Worm (Caenorhabditis elegans) whole organism, L3 larva: Measurements from ENCODE around the gene mdf-1.
A peak's percentile ranks its signal among the peaks of the same experiment; 100 is the strongest.

Source experiments
- R02D3.7 ChIP-seq: fragments of 150-350 bp; optimal IDR thresholded peaks from 2 replicates; lab custom pipeline; 2014; ENCODE audit warnings: missing biosample characterization, missing genetic modification characterization
- ZK546.5 ChIP-seq: sonication (generic microtip); optimal IDR thresholded peaks from 2 replicates; lab custom pipeline; 2017; ENCODE audit warnings: missing biosample characterization, missing genetic modification characterization
- aly-2 ChIP-seq: fragments of 150-350 bp; optimal IDR thresholded peaks from 2 replicates; lab custom pipeline; 2014; ENCODE audit warnings: missing biosample characterization, missing genetic modification characterization
- ceh-28 ChIP-seq: fragments of 150-350 bp; optimal IDR thresholded peaks from 2 replicates; lab custom pipeline; 2014; ENCODE audit warnings: missing biosample characterization, missing genetic modification reagents, missing genetic modification characterization
- ceh-9 ChIP-seq: sonication (generic microtip); optimal IDR thresholded peaks from 2 replicates; lab custom pipeline; 2018; ENCODE audit warnings: missing biosample characterization, missing genetic modification characterization
- egl-5 ChIP-seq: fragments of 150-350 bp; optimal IDR thresholded peaks from 2 replicates; lab custom pipeline; 2017; ENCODE audit warnings: missing biosample characterization, missing genetic modification reagents, missing genetic modification characterization, inconsistent platforms
- elt-1 ChIP-seq: fragments of 150-350 bp; optimal IDR thresholded peaks from 2 replicates; lab custom pipeline; 2014; ENCODE audit warnings: missing biosample characterization, missing genetic modification characterization
- elt-2 ChIP-seq: sonication (generic microtip); optimal IDR thresholded peaks from 2 replicates; lab custom pipeline; 2016; ENCODE audit warnings: missing genetic modification reagents, mild to moderate bottlenecking, missing genetic modification characterization, missing compliant biosample characterization
- elt-3 ChIP-seq, 3 experiments: fragments of 150-350 bp in 1 of 3; sonication (generic microtip) in 2 of 3; optimal IDR thresholded peaks; 2 replicates in 2 of 3; 4 replicates in 1 of 3; lab custom pipeline; 2014 to 2017; ENCODE audit warnings: missing biosample characterization in 3 of 3, missing genetic modification characterization in 3 of 3
- fkh-10 ChIP-seq: sonication (generic microtip); optimal IDR thresholded peaks from 2 replicates; lab custom pipeline; 2017; ENCODE audit warnings: missing biosample characterization, missing genetic modification reagents, missing genetic modification characterization
- fos-1 ChIP-seq: fragments of 150-350 bp; optimal IDR thresholded peaks from 2 replicates; lab custom pipeline; 2014; ENCODE audit warnings: missing biosample characterization, missing genetic modification characterization
- hmg-11 ChIP-seq: sonication (generic microtip); optimal IDR thresholded peaks from 2 replicates; lab custom pipeline; 2016; ENCODE audit warnings: missing genetic modification characterization, missing compliant biosample characterization
- jun-1 ChIP-seq: fragments of 150-350 bp; optimal IDR thresholded peaks from 2 replicates; lab custom pipeline; 2014; ENCODE audit warnings: missing biosample characterization, missing genetic modification reagents, missing genetic modification characterization
- lin-39 ChIP-seq: fragments of 150-350 bp; optimal IDR thresholded peaks from 2 replicates; lab custom pipeline; 2018; ENCODE audit warnings: missing biosample characterization, missing genetic modification reagents, missing genetic modification characterization
- mdl-1 ChIP-seq: fragments of 150-350 bp; optimal IDR thresholded peaks from 2 replicates; lab custom pipeline; 2014; ENCODE audit warnings: missing biosample characterization, missing genetic modification characterization
- mml-1 ChIP-seq: fragments of 150-350 bp; sonication (generic microtip); optimal IDR thresholded peaks from 3 replicates; lab custom pipeline; 2014; ENCODE audit warnings: missing biosample characterization, missing genetic modification characterization
- nfya-1 ChIP-seq: sonication (generic microtip); optimal IDR thresholded peaks from 2 replicates; lab custom pipeline; 2017; ENCODE audit warnings: missing genetic modification characterization, mild to moderate bottlenecking, missing compliant biosample characterization, antibody characterized with exemption, moderate library complexity; ENCODE audit not compliant: insufficient read depth
- nhr-11 ChIP-seq: fragments of 150-350 bp; optimal IDR thresholded peaks from 2 replicates; lab custom pipeline; 2014; ENCODE audit warnings: missing biosample characterization, missing genetic modification characterization
- nhr-12 ChIP-seq: fragments of 150-350 bp; optimal IDR thresholded peaks from 2 replicates; lab custom pipeline; 2014; ENCODE audit warnings: missing biosample characterization, missing genetic modification characterization
- nhr-237 ChIP-seq: fragments of 150-350 bp; optimal IDR thresholded peaks from 2 replicates; lab custom pipeline; 2014; ENCODE audit warnings: missing biosample characterization, missing genetic modification characterization
- nhr-25 ChIP-seq: sonication (generic microtip); optimal IDR thresholded peaks from 2 replicates; lab custom pipeline; 2017; ENCODE audit warnings: missing biosample characterization, missing genetic modification characterization
- nhr-28 ChIP-seq: fragments of 150-350 bp; optimal IDR thresholded peaks from 2 replicates; lab custom pipeline; 2014; ENCODE audit warnings: missing biosample characterization, missing genetic modification characterization
- nhr-43 ChIP-seq: sonication (generic microtip); optimal IDR thresholded peaks from 2 replicates; lab custom pipeline; 2016; ENCODE audit warnings: mild to moderate bottlenecking, missing genetic modification characterization, missing compliant biosample characterization; ENCODE audit not compliant: poor library complexity, severe bottlenecking
- nhr-67 ChIP-seq: fragments of 150-350 bp; optimal IDR thresholded peaks from 2 replicates; lab custom pipeline; 2014; ENCODE audit warnings: missing biosample characterization, missing genetic modification characterization
- nhr-77 ChIP-seq: fragments of 150-350 bp; optimal IDR thresholded peaks from 2 replicates; lab custom pipeline; 2014; ENCODE audit warnings: missing biosample characterization, missing genetic modification characterization
- pha-4 ChIP-seq: fragments of 150-350 bp; optimal IDR thresholded peaks from 2 replicates; lab custom pipeline; 2014; ENCODE audit warnings: missing biosample characterization, missing genetic modification reagents, missing genetic modification characterization
- skn-1 ChIP-seq: fragments of 150-350 bp; optimal IDR thresholded peaks from 2 replicates; lab custom pipeline; 2014; ENCODE audit warnings: missing biosample characterization, missing genetic modification characterization
- tbx-2 ChIP-seq: sonication (generic microtip); optimal IDR thresholded peaks from 2 replicates; lab custom pipeline; 2016; ENCODE audit warnings: mild to moderate bottlenecking, missing genetic modification characterization, missing compliant biosample characterization
- unc-39 ChIP-seq: sonication (generic microtip); optimal IDR thresholded peaks from 4 replicates; lab custom pipeline; 2017; ENCODE audit warnings: missing biosample characterization, missing genetic modification characterization
- unc-62 ChIP-seq: fragments of 150-350 bp; sonication (generic microtip); optimal IDR thresholded peaks from 4 replicates; lab custom pipeline; 2014; ENCODE audit warnings: missing biosample characterization, missing genetic modification reagents, missing genetic modification characterization
- zag-1 ChIP-seq: fragments of 150-350 bp; optimal IDR thresholded peaks from 2 replicates; lab custom pipeline; 2014; ENCODE audit warnings: missing biosample characterization, missing genetic modification characterization
- ztf-11 ChIP-seq: fragments of 150-350 bp; optimal IDR thresholded peaks from 2 replicates; lab custom pipeline; 2014; ENCODE audit warnings: missing biosample characterization, missing genetic modification characterization
- ztf-4 ChIP-seq: fragments of 150-350 bp; optimal IDR thresholded peaks from 2 replicates; lab custom pipeline; 2014; ENCODE audit warnings: missing biosample characterization, missing genetic modification characterization

The mdf-1 gene

DNA sequence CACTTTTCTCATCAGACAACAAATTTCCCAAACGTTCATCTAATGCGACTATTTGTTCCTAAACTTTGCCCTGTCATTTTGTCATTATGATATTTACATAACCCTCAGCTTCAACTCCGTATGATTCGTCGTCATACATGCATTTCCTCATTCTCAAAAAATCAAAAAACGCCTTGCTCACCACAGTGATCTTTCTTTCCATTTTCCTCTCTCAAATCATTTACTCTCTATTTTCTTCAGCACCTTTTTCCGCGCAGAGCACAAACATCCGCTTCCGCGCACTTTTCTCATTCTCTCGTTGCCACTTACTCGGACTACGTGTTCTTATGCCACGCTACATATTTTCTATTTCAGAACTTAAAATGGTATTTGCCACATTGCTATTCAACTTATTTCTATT lies 33.0 kb upstream of the mdf-1 start, which contains the start of gene F25B3.2:
Gene F25B3.2, plus strand, starts transcription at position 301 of the 400 bp plus-strand sequence.
- TF ChIP-seq ztf-4 (tag; lab: Kevin White, UChicago) (no peak), ZK546.5 (tag; lab: Kevin White, UChicago) (no peak), zag-1 (tag; lab: Kevin White, UChicago) (no peak), nhr-12 (tag; lab: Kevin White, UChicago) (no peak), R02D3.7 (no peak), ceh-9 (tag; lab: Kevin White, UChicago) (no peak), fkh-10 (GFP tag; lab: Kevin White, UChicago) (no peak), ztf-11 (no peak), mml-1 (tag; lab: Kevin White, UChicago) (no peak)

DNA sequence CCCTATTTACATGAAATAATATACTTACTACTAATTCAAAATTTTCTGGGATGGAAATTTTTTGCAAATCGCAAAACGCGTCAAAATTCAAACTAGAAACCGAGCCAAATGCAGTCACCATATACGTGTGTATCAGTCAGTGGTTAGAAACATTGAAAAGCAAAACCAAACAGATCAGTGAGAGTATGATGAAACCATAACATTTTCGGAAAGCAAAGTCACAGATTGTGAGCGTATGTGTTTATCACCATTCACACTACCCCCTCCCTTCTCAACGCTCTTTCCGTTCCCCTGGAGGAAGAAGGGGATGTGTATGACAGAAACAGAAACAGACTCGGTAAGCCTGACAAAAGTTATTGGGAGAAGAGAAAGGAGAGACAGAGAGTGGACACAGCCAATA lies 27.6 kb upstream of the mdf-1 start:
- no peak for TF ChIP-seq fos-1
- TF ChIP-seq tbx-2 (tag; lab: Kevin White, UChicago) = no peak
- no peak for TF ChIP-seq elt-1
- TF ChIP-seq nhr-28 (tag; lab: Kevin White, UChicago) = no peak
- no peak for TF ChIP-seq unc-39 (tag; lab: Kevin White, UChicago)
- TF ChIP-seq elt-3 (tag; optimal IDR thresholded peaks at IDR 0.05; lab: Kevin White, UChicago) = no peak
- no peak for TF ChIP-seq nhr-67

- TF ChIP-seq elt-2 (tag; lab: Kevin White, UChicago) (peak; percentile 36), ceh-9 (tag; lab: Kevin White, UChicago) (no peak), zag-1 (tag; lab: Kevin White, UChicago) (no peak), nhr-237 (tag; lab: Kevin White, UChicago) (no peak)
- TF ChIP-seq, all 47 proteins: peak for 1
Measured at ce11 chrV:9571056-9571455, 27.0 kb upstream of the mdf-1 start.

- TF ChIP-seq nhr-11 (no peak), skn-1 (no peak), mdl-1 (no peak), unc-62 (no peak), nhr-12 (tag; lab: Kevin White, UChicago) (no peak), hmg-11 (tag; lab: Kevin White, UChicago) (no peak), nhr-25 (tag; lab: Kevin White, UChicago) (no peak)
Measured at ce11 chrV:9570197-9570596, 26.2 kb upstream of the mdf-1 start, which contains the start of gene F25B3.5. Gene F25B3.5, minus strand, starts transcription at chrV:9570297.

ce11 chrV:9568707-9569106 lies 24.7 kb upstream of the mdf-1 start, which contains the start of gene F25B3.4:
Gene F25B3.4, minus strand, starts transcription at chrV:9568807.
- no peak for TF ChIP-seq egl-5
- no peak for TF ChIP-seq nhr-77 (tag; lab: Kevin White, UChicago)
- no peak for TF ChIP-seq R02D3.7
- no peak for TF ChIP-seq unc-62
- TF ChIP-seq elt-2 (tag; lab: Kevin White, UChicago) = no peak
- TF ChIP-seq pha-4 (tag; lab: Kevin White, UChicago) = no peak
- no peak for TF ChIP-seq ceh-28 (tag; lab: Kevin White, UChicago)
- TF ChIP-seq ztf-4 (tag; lab: Kevin White, UChicago) = no peak
- no peak for TF ChIP-seq skn-1
- TF ChIP-seq nhr-43 (tag; lab: Kevin White, UChicago) = no peak
- TF ChIP-seq nhr-67 = no peak
- no peak for TF ChIP-seq ceh-9 (tag; lab: Kevin White, UChicago)
- TF ChIP-seq nhr-25 (tag; lab: Kevin White, UChicago) = no peak
- no peak for TF ChIP-seq nhr-28 (tag; lab: Kevin White, UChicago)
- TF ChIP-seq tbx-2 (tag; lab: Kevin White, UChicago) = no peak
- TF ChIP-seq nfya-1 (tag; lab: Kevin White, UChicago) = no peak
- TF ChIP-seq lin-39 = no peak
- TF ChIP-seq nhr-11 = no peak
- no peak for TF ChIP-seq jun-1
- TF ChIP-seq aly-2 (tag; lab: Kevin White, UChicago) = no peak

DNA sequence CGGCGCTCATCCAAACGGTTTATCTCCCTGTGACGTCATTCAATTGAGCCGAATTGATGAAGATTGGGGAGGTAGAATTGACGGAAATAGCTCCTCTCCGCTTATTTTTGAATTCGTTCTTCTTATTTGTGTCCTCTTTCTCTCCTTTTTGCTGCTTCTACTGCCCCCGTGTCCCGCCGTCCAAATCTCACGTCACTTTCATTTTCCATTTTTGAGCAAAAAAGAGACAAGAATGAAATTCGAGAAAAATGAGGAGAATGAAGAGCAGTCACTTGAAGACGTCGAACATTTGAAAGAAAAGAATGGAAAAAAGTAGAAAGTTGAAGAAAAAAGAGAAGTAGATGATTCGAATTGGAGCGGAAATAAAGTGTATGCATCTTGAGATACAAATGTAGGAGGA lies 19.6 kb upstream of the mdf-1 start:
- TF ChIP-seq fkh-10 (GFP tag; lab: Kevin White, UChicago) (peak; percentile 66), nfya-1 (tag; lab: Kevin White, UChicago) (peak; percentile 25), mml-1 (tag; lab: Kevin White, UChicago) (no peak)
